Fruit fly (Drosophila melanogaster) whole organism, pupa: Measurements from ENCODE around the gene Sgf11.

Experiments used
- CG13204 ChIP-seq: fragments of 200-800 bp; sonication (Bioruptor generic); optimal IDR thresholded peaks from 2 replicates; lab custom pipeline; 2018; ENCODE audit warnings: missing biosample characterization, mild to moderate bottlenecking, missing genetic modification characterization, moderate library complexity
- Snoo ChIP-seq: fragments of 200-800 bp; sonication (Bioruptor generic); optimal IDR thresholded peaks from 3 replicates; lab custom pipeline; 2017; ENCODE audit warnings: missing biosample characterization, mild to moderate bottlenecking, missing genetic modification characterization, inconsistent platforms

DNA sequence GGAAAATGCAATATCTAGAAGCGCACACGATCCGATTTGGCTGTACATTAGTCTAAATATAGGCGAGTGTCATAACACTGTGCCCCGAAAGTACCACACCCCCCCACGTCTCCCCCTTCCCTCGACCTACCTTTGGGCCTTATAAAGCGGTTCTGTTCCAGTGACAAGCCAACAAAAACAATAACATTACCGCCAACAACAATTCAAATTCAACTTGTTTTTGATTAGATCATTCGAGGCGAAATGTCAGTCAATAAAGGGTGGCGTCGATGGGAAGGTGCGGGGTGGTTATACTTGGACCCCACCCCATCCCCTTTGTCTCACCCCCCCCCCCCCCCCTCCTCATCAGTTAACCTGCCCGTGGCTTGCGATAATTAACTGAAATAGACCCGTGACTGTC is 48.6 kb downstream of the Sgf11 start:
- TF ChIP-seq CG13204, result no peak
- TF ChIP-seq Snoo (tag; lab: Kevin White, UChicago), result no peak
